Worm (Caenorhabditis elegans) whole organism, midembryonic: Measurements from ENCODE around the gene rps-23.

Source experiments
- T22C8.4 ChIP-seq: fragments of 200-800 bp; sonication (Bioruptor generic); IDR thresholded peaks from 2 replicates; pipeline ENCODE4 v1.3.6; 2022; ENCODE audit warnings: missing genetic modification characterization, missing compliant biosample characterization
- cog-1 ChIP-seq: sonication (generic microtip); optimal IDR thresholded peaks from 2 replicates; lab custom pipeline; 2016; ENCODE audit warnings: missing genetic modification characterization, missing compliant biosample characterization
- flt-1 ChIP-seq: fragments of 200-800 bp; sonication (Bioruptor generic); IDR thresholded peaks from 2 replicates; pipeline ENCODE4 v1.3.6; 2022; ENCODE audit warnings: missing genetic modification characterization, missing compliant biosample characterization
- klf-2 ChIP-seq: fragments of 200-800 bp; sonication (Bioruptor generic); conservative IDR thresholded peaks from 2 replicates; pipeline ENCODE4 v1.3.6; 2022; ENCODE audit warnings: missing genetic modification reagents, missing genetic modification characterization, missing compliant biosample characterization
- med-1 ChIP-seq: sonication (generic microtip); optimal IDR thresholded peaks from 2 replicates; lab custom pipeline; 2017; ENCODE audit warnings: missing genetic modification characterization, mild to moderate bottlenecking, missing compliant biosample characterization, antibody characterized with exemption, missing genetic modification reagents; ENCODE audit not compliant: insufficient read depth
- tab-1 ChIP-seq: fragments of 200-800 bp; sonication (Bioruptor generic); IDR thresholded peaks from 2 replicates; pipeline ENCODE4 v1.3.6; 2022; ENCODE audit warnings: missing genetic modification characterization, missing compliant biosample characterization
- ztf-23 ChIP-seq: fragments of 200-800 bp; sonication (Bioruptor generic); IDR thresholded peaks from 2 replicates; pipeline ENCODE4 v1.3.6; 2022; ENCODE audit warnings: missing genetic modification reagents, missing genetic modification characterization, missing compliant biosample characterization
- ztf-29 ChIP-seq: fragments of 200-800 bp; sonication (Bioruptor generic); IDR thresholded peaks from 2 replicates; pipeline ENCODE4 v1.3.6; 2022; ENCODE audit warnings: missing genetic modification reagents, missing genetic modification characterization, missing compliant biosample characterization

DNA sequence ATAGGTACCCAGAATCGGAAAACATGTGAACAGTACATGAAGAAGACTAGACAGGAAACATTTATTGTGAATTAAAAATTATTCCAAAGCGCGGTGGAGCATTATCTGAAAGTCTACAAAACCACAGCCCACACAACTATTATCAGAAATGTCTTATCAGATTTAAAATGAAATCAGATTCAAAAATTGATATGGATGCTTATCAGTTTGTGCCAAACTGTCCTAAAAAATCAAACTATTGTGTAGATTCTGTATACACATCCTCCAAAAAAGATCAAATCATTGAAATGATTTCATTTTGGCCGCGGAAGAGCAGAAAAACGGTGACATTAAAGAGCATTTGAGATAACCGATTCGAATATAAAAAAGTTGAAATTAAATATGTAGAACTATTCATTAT lies 44.6 kb upstream of the rps-23 start, which contains the start of gene irg-4:
- TF ChIP-seq ztf-29 (GFP tag; lab: Robert Waterston, UW) (no peak), cog-1 (tag; lab: Kevin White, UChicago) (no peak), flt-1 (GFP tag; lab: Robert Waterston, UW) (no peak), ztf-23 (GFP tag; lab: Robert Waterston, UW) (no peak), klf-2 (no peak), med-1 (no peak), tab-1 (GFP tag; lab: Robert Waterston, UW) (no peak), T22C8.4 (GFP tag; lab: Robert Waterston, UW) (no peak)
